Worm (Caenorhabditis elegans) whole organism, midembryonic: ENCODE measurements around the gene mec-10.

Experiments used
- ref-1 ChIP-seq: fragments of 200-800 bp; sonication (Bioruptor generic); conservative IDR thresholded peaks from 2 replicates; pipeline ENCODE4 v1.3.6; 2022; ENCODE audit warnings: missing genetic modification reagents, missing genetic modification characterization, missing compliant biosample characterization
- tab-1 ChIP-seq: fragments of 200-800 bp; sonication (Bioruptor generic); IDR thresholded peaks from 2 replicates; pipeline ENCODE4 v1.3.6; 2022; ENCODE audit warnings: missing genetic modification characterization, missing compliant biosample characterization

- TF ChIP-seq ref-1 (GFP tag; lab: Robert Waterston, UW): no peak
- no peak for TF ChIP-seq tab-1 (GFP tag; lab: Robert Waterston, UW)
Measured at ce11 chrX:8477048-8477806, 7.1 kb upstream of the mec-10 start.
